Worm (Caenorhabditis elegans) whole organism, L1 larva: Measurements from ENCODE around the gene ZK121.2.

Experiments
- aly-2 ChIP-seq: fragments of 150-350 bp; optimal IDR thresholded peaks from 2 replicates; lab custom pipeline; 2014; ENCODE audit warnings: missing biosample characterization, missing genetic modification characterization
- lin-15B ChIP-seq: fragments of 150-350 bp; sonication (generic microtip); optimal IDR thresholded peaks from 3 replicates; lab custom pipeline; 2014; ENCODE audit warnings: missing biosample characterization, missing genetic modification characterization
- mdl-1 ChIP-seq, 2 experiments: fragments of 150-350 bp; optimal IDR thresholded peaks; 2 replicates each; lab custom pipeline; 2014 to 2017; ENCODE audit warnings: missing biosample characterization in 2 of 2, missing genetic modification characterization in 2 of 2, inconsistent platforms in 1 of 2
- nhr-237 ChIP-seq: fragments of 150-350 bp; optimal IDR thresholded peaks from 2 replicates; lab custom pipeline; 2014; ENCODE audit warnings: missing biosample characterization, missing genetic modification characterization

ce11 chrIII:5321661-5322060 is 19.8 kb upstream of the ZK121.2 start, which contains the start of gene F52C9.3:
- TF ChIP-seq aly-2 (tag; lab: Kevin White, UChicago) = no peak
- no peak for TF ChIP-seq nhr-237
- no peak for TF ChIP-seq lin-15B (tag; lab: Kevin White, UChicago)
- TF ChIP-seq mdl-1 (tag; optimal IDR thresholded peaks at IDR 0.05; lab: Kevin White, UChicago) = no peak
